Fruit fly (Drosophila melanogaster) whole organism, embryonic: ENCODE measurements around the gene CG6287.

Experiments
- Aef1 ChIP-seq: fragments of 200-800 bp; sonication (Bioruptor generic); IDR thresholded peaks from 3 replicates; pipeline ENCODE4 v1.3.6; 2022; ENCODE audit warnings: missing biosample characterization, missing genetic modification characterization
- BEAF-32 ChIP-seq: fragments of 200-800 bp; sonication (Bioruptor generic); optimal IDR thresholded peaks from 3 replicates; lab custom pipeline; 2017; ENCODE audit warnings: missing biosample characterization, missing genetic modification characterization, mild to moderate bottlenecking, moderate library complexity, missing genetic modification reagents
- Bdp1 ChIP-seq: fragments of 200-800 bp; sonication (Bioruptor generic); optimal IDR thresholded peaks from 3 replicates; lab custom pipeline; 2016; ENCODE audit warnings: missing biosample characterization, missing genetic modification characterization
- CG10209 ChIP-seq: fragments of 200-800 bp; sonication (Bioruptor generic); optimal IDR thresholded peaks from 3 replicates; lab custom pipeline; 2017; ENCODE audit warnings: missing biosample characterization, mild to moderate bottlenecking, missing genetic modification characterization, missing genetic modification reagents
- CG10321 ChIP-seq: fragments of 200-800 bp; sonication (Bioruptor generic); IDR thresholded peaks from 2 replicates; pipeline ENCODE4 v1.3.6; 2022; ENCODE audit warnings: missing biosample characterization, missing genetic modification characterization
- CG12071 ChIP-seq: fragments of 200-800 bp; sonication (Bioruptor generic); optimal IDR thresholded peaks from 3 replicates; lab custom pipeline; 2018; ENCODE audit warnings: missing biosample characterization, mild to moderate bottlenecking, missing genetic modification characterization
- CG12155 ChIP-seq: fragments of 200-800 bp; sonication (Bioruptor generic); optimal IDR thresholded peaks from 3 replicates; lab custom pipeline; 2016; ENCODE audit warnings: missing biosample characterization, missing genetic modification characterization
- CG12219 ChIP-seq: fragments of 200-800 bp; sonication (Bioruptor generic); optimal IDR thresholded peaks from 3 replicates; lab custom pipeline; 2018; ENCODE audit warnings: missing biosample characterization, mild to moderate bottlenecking, missing genetic modification characterization
- CG13624 ChIP-seq: fragments of 200-800 bp; sonication (Bioruptor generic); optimal IDR thresholded peaks from 2 replicates; lab custom pipeline; 2016; ENCODE audit warnings: missing biosample characterization, missing genetic modification characterization
- CG14014 ChIP-seq: fragments of 200-800 bp; sonication (Bioruptor generic); IDR thresholded peaks from 2 replicates; pipeline ENCODE4 v1.3.6; 2022; ENCODE audit warnings: missing biosample characterization, missing genetic modification characterization
- CG14441 ChIP-seq: fragments of 200-800 bp; sonication (Bioruptor generic); IDR thresholded peaks from 2 replicates; pipeline ENCODE4 v1.3.6; 2022; ENCODE audit warnings: missing biosample characterization, missing genetic modification characterization
- CG1602 ChIP-seq: fragments of 200-800 bp; sonication (Bioruptor generic); optimal IDR thresholded peaks from 3 replicates; lab custom pipeline; 2016; ENCODE audit warnings: missing biosample characterization, missing genetic modification characterization
- CG16813 ChIP-seq: fragments of 200-800 bp; sonication (Bioruptor generic); IDR thresholded peaks from 3 replicates; pipeline ENCODE4 v1.3.6; 2022; ENCODE audit warnings: missing biosample characterization, missing genetic modification characterization; ENCODE audit not compliant: partially characterized antibody
- CG17328 ChIP-seq: fragments of 200-800 bp; sonication (Bioruptor generic); IDR thresholded peaks from 2 replicates; pipeline ENCODE4 v1.3.6; 2022; ENCODE audit warnings: missing biosample characterization, missing genetic modification characterization
- CG18599 ChIP-seq: fragments of 200-800 bp; sonication (Bioruptor generic); optimal IDR thresholded peaks from 3 replicates; lab custom pipeline; 2017; ENCODE audit warnings: missing biosample characterization, missing genetic modification characterization, mild to moderate bottlenecking, moderate library complexity, missing genetic modification reagents
- CG2120 ChIP-seq: fragments of 200-800 bp; sonication (Bioruptor generic); optimal IDR thresholded peaks from 3 replicates; lab custom pipeline; 2016; ENCODE audit warnings: missing biosample characterization, missing genetic modification characterization
- CG3065 ChIP-seq: fragments of 200-800 bp; sonication (Bioruptor generic); optimal IDR thresholded peaks from 2 replicates; lab custom pipeline; 2016; ENCODE audit warnings: missing biosample characterization, missing genetic modification characterization
- CG4328 ChIP-seq: fragments of 200-800 bp; sonication (Bioruptor generic); optimal IDR thresholded peaks from 3 replicates; lab custom pipeline; 2017; ENCODE audit warnings: missing biosample characterization, missing genetic modification reagents, missing genetic modification characterization
- CG6689 ChIP-seq: fragments of 200-800 bp; sonication (Bioruptor generic); IDR thresholded peaks from 2 replicates; pipeline ENCODE4 v1.3.6; 2022; ENCODE audit warnings: missing biosample characterization, missing genetic modification characterization
- CG7928 ChIP-seq: fragments of 200-800 bp; sonication (Bioruptor generic); optimal IDR thresholded peaks from 2 replicates; lab custom pipeline; 2017; ENCODE audit warnings: missing biosample characterization, mild to moderate bottlenecking, missing genetic modification characterization
- Chrac-16 ChIP-seq: fragments of 200-800 bp; sonication (Bioruptor generic); optimal IDR thresholded peaks from 3 replicates; lab custom pipeline; 2016; ENCODE audit warnings: missing biosample characterization, missing genetic modification characterization
- D19B ChIP-seq: fragments of 200-800 bp; sonication (Bioruptor generic); optimal IDR thresholded peaks from 2 replicates; lab custom pipeline; 2017; ENCODE audit warnings: missing biosample characterization, mild to moderate bottlenecking, missing genetic modification characterization
- Dip3 ChIP-seq: fragments of 200-800 bp; sonication (Bioruptor generic); optimal IDR thresholded peaks from 3 replicates; lab custom pipeline; 2016; ENCODE audit warnings: missing biosample characterization, missing genetic modification characterization
- Drgx ChIP-seq: fragments of 200-800 bp; sonication (Bioruptor generic); IDR thresholded peaks from 2 replicates; pipeline ENCODE4 v1.3.6; 2022; ENCODE audit warnings: missing biosample characterization, missing genetic modification characterization
- Hr78 ChIP-seq, 2 experiments: fragments of 200-800 bp in 1 of 2; fragments of >200 bp in 1 of 2; sonication (Bioruptor generic) in 1 of 2; optimal IDR thresholded peaks; 2 replicates each; lab custom pipeline; 2017 to 2019; ENCODE audit warnings: missing biosample characterization in 2 of 2, missing genetic modification characterization in 2 of 2, mild to moderate bottlenecking in 1 of 2, moderate library complexity in 1 of 2
- Kr ChIP-seq: fragments of 200-800 bp; sonication (Bioruptor generic); optimal IDR thresholded peaks from 2 replicates; lab custom pipeline; 2017; ENCODE audit warnings: missing biosample characterization, mild to moderate bottlenecking, missing genetic modification characterization
- Med ChIP-seq: fragments of 200-800 bp; sonication (Bioruptor generic); peaks from one replicate; lab custom pipeline; 2016; ENCODE audit warnings: missing biosample characterization, missing genetic modification characterization, mild to moderate bottlenecking, inconsistent platforms, moderate library complexity
- Meics ChIP-seq: fragments of 200-800 bp; sonication (Bioruptor generic); optimal IDR thresholded peaks from 2 replicates; lab custom pipeline; 2017; ENCODE audit warnings: missing biosample characterization, mild to moderate bottlenecking, missing genetic modification characterization
- Trl ChIP-seq, 3 experiments: fragments of >200 bp in 2 of 3; fragments of 200-800 bp in 1 of 3; sonication (Bioruptor generic) in 1 of 3; optimal IDR thresholded peaks; 2 replicates in 1 of 3; 3 replicates in 2 of 3; lab custom pipeline; 2016 to 2017; ENCODE audit warnings: missing biosample characterization in 1 of 3, missing genetic modification characterization in 1 of 3
- Usf ChIP-seq: fragments of 200-800 bp; sonication (Bioruptor generic); optimal IDR thresholded peaks from 2 replicates; lab custom pipeline; 2017; ENCODE audit warnings: missing genotype, missing biosample characterization, missing genetic modification characterization
- ase ChIP-seq: fragments of 200-800 bp; sonication (Bioruptor generic); IDR thresholded peaks from 3 replicates; pipeline ENCODE4 v1.3.6; 2022; ENCODE audit warnings: missing biosample characterization, missing genetic modification characterization
- az2 ChIP-seq: fragments of 200-800 bp; sonication (Bioruptor generic); optimal IDR thresholded peaks from 3 replicates; lab custom pipeline; 2016; ENCODE audit warnings: missing biosample characterization, missing genetic modification characterization
- chif ChIP-seq, 2 experiments: fragments of 200-800 bp; sonication (Bioruptor generic); optimal IDR thresholded peaks; 3 replicates each; lab custom pipeline; 2016; ENCODE audit warnings: missing biosample characterization in 2 of 2, missing genetic modification characterization in 2 of 2
- corto ChIP-seq: fragments of 200-800 bp; sonication (Bioruptor generic); optimal IDR thresholded peaks from 2 replicates; lab custom pipeline; 2016; ENCODE audit warnings: missing biosample characterization, mild to moderate bottlenecking, missing genetic modification characterization, moderate library complexity
- esg ChIP-seq: fragments of 200-800 bp; sonication (Bioruptor generic); conservative IDR thresholded peaks from 2 replicates; pipeline ENCODE4 v1.3.6; 2022; ENCODE audit warnings: missing biosample characterization, missing genetic modification characterization
- eve ChIP-seq, 2 experiments: fragments of >200 bp; optimal IDR thresholded peaks; 2 replicates each; lab custom pipeline; 2017; ENCODE audit warnings: missing biosample characterization in 2 of 2, missing genetic modification characterization in 2 of 2
- gem ChIP-seq: fragments of 200-800 bp; sonication (Bioruptor generic); optimal IDR thresholded peaks from 2 replicates; lab custom pipeline; 2019; ENCODE audit warnings: missing biosample characterization, mild to moderate bottlenecking, missing genetic modification characterization, moderate library complexity
- ind ChIP-seq: fragments of 200-800 bp; sonication (Bioruptor generic); optimal IDR thresholded peaks from 3 replicates; lab custom pipeline; 2016; ENCODE audit warnings: missing biosample characterization, missing genetic modification characterization
- kni ChIP-seq: fragments of 200-800 bp; sonication (Bioruptor generic); optimal IDR thresholded peaks from 3 replicates; lab custom pipeline; 2017; ENCODE audit warnings: mild to moderate bottlenecking, missing biosample characterization, missing genetic modification reagents, missing genetic modification characterization
- lab ChIP-seq: fragments of 200-800 bp; sonication (Bioruptor generic); optimal IDR thresholded peaks from 3 replicates; lab custom pipeline; 2017; ENCODE audit warnings: missing biosample characterization, missing genetic modification characterization, mild to moderate bottlenecking, moderate library complexity, missing genetic modification reagents
- lbe ChIP-seq: fragments of 200-800 bp; sonication (Bioruptor generic); optimal IDR thresholded peaks from 2 replicates; lab custom pipeline; 2016; ENCODE audit warnings: missing biosample characterization, mild to moderate bottlenecking, missing genetic modification characterization
- mam ChIP-seq: fragments of 200-800 bp; sonication (Bioruptor generic); optimal IDR thresholded peaks from 3 replicates; lab custom pipeline; 2016; ENCODE audit warnings: missing biosample characterization, missing genetic modification characterization
- mirr ChIP-seq: fragments of 200-800 bp; sonication (Bioruptor generic); optimal IDR thresholded peaks from 3 replicates; lab custom pipeline; 2018; ENCODE audit warnings: missing biosample characterization, mild to moderate bottlenecking, missing genetic modification characterization
- pan ChIP-seq, 4 experiments: fragments of >200 bp in 3 of 4; fragments of 200-800 bp in 1 of 4; sonication (Bioruptor generic) in 1 of 4; optimal IDR thresholded peaks in 3 of 4; IDR thresholded peaks in 1 of 4; 2 replicates each; pipeline versions ENCODE4 v1.3.6 to Lab custom; 2017 to 2022; ENCODE audit warnings: missing biosample characterization in 2 of 4, missing genetic modification characterization in 2 of 4, mixed read lengths in 1 of 4
- ranshi ChIP-seq: fragments of 200-800 bp; sonication (Bioruptor generic); IDR thresholded peaks from 2 replicates; pipeline ENCODE4 v1.3.6; 2022; ENCODE audit warnings: missing biosample characterization, missing genetic modification characterization
- sens ChIP-seq: fragments of 200-800 bp; sonication (Bioruptor generic); peaks from one replicate; lab custom pipeline; 2016; ENCODE audit warnings: missing biosample characterization, missing genetic modification characterization
- sob ChIP-seq: fragments of 200-800 bp; sonication (Bioruptor generic); IDR thresholded peaks from 2 replicates; pipeline ENCODE4 v1.3.6; 2022; ENCODE audit warnings: missing biosample characterization, missing genetic modification characterization

Gene CG6287

DNA sequence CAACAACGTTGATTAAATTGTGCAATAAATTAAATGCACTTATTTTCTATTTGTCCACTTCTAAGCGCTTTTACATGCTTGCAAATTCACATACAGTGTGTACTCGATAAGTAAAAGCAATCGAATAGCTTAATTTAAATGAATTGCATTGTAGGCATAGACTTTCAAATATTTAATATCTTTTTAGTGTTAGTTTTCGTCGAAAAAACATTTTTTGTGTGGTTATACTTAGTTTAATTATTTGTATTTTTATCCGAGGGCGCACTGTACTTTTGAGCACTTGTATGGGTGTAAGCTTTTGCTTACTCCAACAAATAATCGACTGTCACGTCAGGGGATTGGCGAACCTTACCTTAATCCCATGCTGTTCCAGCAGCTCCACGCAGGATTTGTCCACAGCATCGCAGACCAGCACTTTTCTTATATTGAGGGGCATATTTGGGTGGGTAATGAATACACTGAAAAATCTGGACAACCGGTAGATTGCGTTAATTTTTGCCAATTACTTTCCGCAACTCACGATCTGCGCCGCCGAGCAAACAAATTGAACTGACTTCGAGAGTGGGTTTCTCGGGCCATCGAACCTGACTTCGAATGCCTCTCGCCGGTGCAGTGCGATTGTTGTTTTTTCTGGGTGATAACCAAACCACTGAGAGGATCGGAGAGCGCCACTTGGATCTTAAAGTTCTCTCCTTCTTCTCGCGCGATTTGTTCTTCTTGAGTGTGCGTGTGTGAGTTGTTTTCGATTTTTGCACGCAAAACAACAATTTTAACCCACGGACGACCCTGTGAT is at the start of gene CG6287:
Gene CG6287 (minus strand): TSS at position 556 of the 793 bp plus-strand sequence.
- no peak for TF ChIP-seq kni
- TF ChIP-seq CG2120 (GFP tag; lab: Kevin White, UChicago) = peak; percentile 59
- peak; percentile 15 for TF ChIP-seq CG13624
- 0 out of 2 replicates have a peak, but pooled peaks have one; percentile 31 for TF ChIP-seq CG14014
- TF ChIP-seq CG16813 (GFP tag; lab: Robert Waterston, UW) = no peak
- no peak for TF ChIP-seq CG4328
- TF ChIP-seq CG12071 (GFP tag; lab: Kevin White, UChicago) = no peak
- TF ChIP-seq Kr (GFP tag; lab: Kevin White, UChicago) = no peak
- TF ChIP-seq CG17328 (GFP tag; lab: Robert Waterston, UW) = peak; percentile 59; the same call in 1 of the 2 replicates
- peak; percentile 63 for TF ChIP-seq Med (GFP tag; lab: Kevin White, UChicago)
- TF ChIP-seq eve (GFP tag; optimal IDR thresholded peaks at IDR 0.05; lab: Kevin White, UChicago) = peak in 1 of 2 experiments; percentile 27
- peak; percentile 2 for TF ChIP-seq D19B (GFP tag; lab: Kevin White, UChicago)
- peak; percentile 43; the same call in 2 of the 3 replicates for TF ChIP-seq Aef1
- peak; percentile 12 for TF ChIP-seq Usf
- TF ChIP-seq gem = no peak
- TF ChIP-seq corto = peak; percentile 61
- peak; percentile 51 for TF ChIP-seq sens
- peak; percentile 21 for TF ChIP-seq az2
- peak; percentile 97 for TF ChIP-seq Drgx (GFP tag; lab: Robert Waterston, UW)
- TF ChIP-seq Bdp1 (GFP tag; lab: Kevin White, UChicago) = no peak
- no peak for TF ChIP-seq BEAF-32
- TF ChIP-seq mirr = no peak
- no peak for TF ChIP-seq CG7928 (GFP tag; lab: Kevin White, UChicago)
- TF ChIP-seq Hr78 (GFP tag; optimal IDR thresholded peaks at IDR 0.05; lab: Kevin White, UChicago) = no peak
- peak; percentile 34 for TF ChIP-seq Meics (GFP tag; lab: Kevin White, UChicago)
- no peak for TF ChIP-seq CG3065
- TF ChIP-seq sob (GFP tag; lab: Robert Waterston, UW) = no peak
- TF ChIP-seq ind (GFP tag; lab: Kevin White, UChicago) = peak; percentile 29
- TF ChIP-seq lab (GFP tag; lab: Kevin White, UChicago) = peak; percentile 32
- TF ChIP-seq Chrac-16 (GFP tag; lab: Kevin White, UChicago) = peak; percentile 18
- no peak for TF ChIP-seq CG12219 (GFP tag; lab: Kevin White, UChicago)
- peak; percentile 30; the same call in 1 of the 2 replicates for TF ChIP-seq ranshi (GFP tag; lab: Robert Waterston, UW)
- TF ChIP-seq chif (GFP tag; optimal IDR thresholded peaks at IDR 0.05; lab: Kevin White, UChicago) = peak in 1 of 2 experiments; percentile 7
- TF ChIP-seq Dip3 (GFP tag; lab: Kevin White, UChicago) = peak; percentile 37
- TF ChIP-seq Trl (optimal IDR thresholded peaks at IDR 0.05; lab: Kevin White, UChicago) = peak in 1 of 2 experiments; percentile 19
- TF ChIP-seq Trl (GFP tag; optimal IDR thresholded peaks at IDR 0.05; lab: Kevin White, UChicago) = no peak
- peak; percentile 37 for TF ChIP-seq mam (GFP tag; lab: Kevin White, UChicago)
- TF ChIP-seq CG14441 (GFP tag; lab: Robert Waterston, UW) = peak; percentile 68
- TF ChIP-seq CG6689 (GFP tag; lab: Robert Waterston, UW) = 0 out of 2 replicates have a peak, but pooled peaks have one; percentile 7
- TF ChIP-seq ase (GFP tag; lab: Robert Waterston, UW) = 0 out of 3 replicates have a peak, but pooled peaks have one; percentile 26
- 0 out of 2 replicates have a peak, but pooled peaks have one; percentile 12 for TF ChIP-seq CG10321 (GFP tag; lab: Robert Waterston, UW)
- peak; percentile 25 for TF ChIP-seq CG18599 (GFP tag; lab: Kevin White, UChicago)
- 0 out of 2 replicates have a peak, but pooled peaks have one; percentile 13 for TF ChIP-seq esg (GFP tag; lab: Robert Waterston, UW)
- peak; percentile 6 for TF ChIP-seq CG1602 (GFP tag; lab: Kevin White, UChicago)
- peak; percentile 72 for TF ChIP-seq lbe (GFP tag; lab: Kevin White, UChicago)
- no peak for TF ChIP-seq pan (optimal IDR thresholded peaks at IDR 0.05; lab: Kevin White, UChicago)
- TF ChIP-seq pan (GFP tag; optimal IDR thresholded peaks at IDR 0.05 in 1 of 2, IDR thresholded peaks at IDR 0.05 in 1 of 2) = no peak
- TF ChIP-seq CG10209 = peak; percentile 5
- TF ChIP-seq CG12155 (GFP tag; lab: Kevin White, UChicago) = peak; percentile 20
